Worm (Caenorhabditis elegans) whole organism, L1 larva: Measurements from ENCODE around the gene str-233.

ENCODE experiments used
- efl-1 ChIP-seq, 4 experiments: fragments of 150-350 bp; optimal IDR thresholded peaks in 3 of 4; peaks in 1 of 4; 1 replicate in 1 of 4; 2 replicates in 3 of 4; lab custom pipeline; 2014; ENCODE audit warnings: missing biosample characterization in 2 of 4, missing genetic modification characterization in 2 of 4, missing genetic modification reagents in 2 of 4
- ets-5 ChIP-seq: fragments of 200-800 bp; sonication (Bioruptor generic); IDR thresholded peaks from 2 replicates; pipeline ENCODE4 v1.3.6; 2022; ENCODE audit warnings: missing genetic modification characterization, missing compliant biosample characterization
- fkh-8 ChIP-seq: sonication (generic microtip); optimal IDR thresholded peaks from 2 replicates; lab custom pipeline; 2016; ENCODE audit warnings: mild to moderate bottlenecking, missing genetic modification characterization, missing compliant biosample characterization
- jun-1 ChIP-seq: fragments of 150-350 bp; optimal IDR thresholded peaks from 2 replicates; lab custom pipeline; 2014; ENCODE audit warnings: missing biosample characterization, missing genetic modification reagents, missing genetic modification characterization
- lin-14 ChIP-seq: fragments of 200-800 bp; sonication (Bioruptor generic); optimal IDR thresholded peaks from 2 replicates; lab custom pipeline; 2018; ENCODE audit warnings: mild to moderate bottlenecking, missing genetic modification characterization, moderate library complexity, missing compliant biosample characterization
- lin-35 ChIP-seq, 2 experiments: fragments of 150-350 bp; optimal IDR thresholded peaks; 2 replicates each; lab custom pipeline; 2014; ENCODE audit warnings: missing biosample characterization in 2 of 2, missing genetic modification characterization in 2 of 2, missing genetic modification reagents in 2 of 2
- lsy-2 ChIP-seq, 2 experiments: fragments of 150-350 bp; optimal IDR thresholded peaks; 2 replicates each; lab custom pipeline; 2014; ENCODE audit warnings: missing biosample characterization in 2 of 2, missing genetic modification characterization in 2 of 2
- mep-1 ChIP-seq: fragments of 150-350 bp; optimal IDR thresholded peaks from 2 replicates; lab custom pipeline; 2014; ENCODE audit warnings: missing biosample characterization, missing genetic modification characterization
- nhr-20 ChIP-seq: sonication (generic microtip); optimal IDR thresholded peaks from 2 replicates; lab custom pipeline; 2016; ENCODE audit warnings: mild to moderate bottlenecking, missing genetic modification characterization, missing compliant biosample characterization
- nhr-237 ChIP-seq: fragments of 150-350 bp; optimal IDR thresholded peaks from 2 replicates; lab custom pipeline; 2014; ENCODE audit warnings: missing biosample characterization, missing genetic modification characterization
- nhr-85 ChIP-seq: sonication (generic microtip); peaks from one replicate; lab custom pipeline; 2016; ENCODE audit warnings: missing genetic modification characterization, inconsistent platforms, missing compliant biosample characterization
- sptf-1 ChIP-seq: fragments of 150-350 bp; optimal IDR thresholded peaks from 2 replicates; lab custom pipeline; 2014; ENCODE audit warnings: missing biosample characterization, missing genetic modification characterization
- tlp-1 ChIP-seq: fragments of 150-350 bp; optimal IDR thresholded peaks from 2 replicates; lab custom pipeline; 2014; ENCODE audit warnings: missing biosample characterization, missing genetic modification characterization
- ztf-4 ChIP-seq: fragments of 150-350 bp; optimal IDR thresholded peaks from 2 replicates; lab custom pipeline; 2014; ENCODE audit warnings: missing biosample characterization, missing genetic modification characterization

Gene str-233

DNA sequence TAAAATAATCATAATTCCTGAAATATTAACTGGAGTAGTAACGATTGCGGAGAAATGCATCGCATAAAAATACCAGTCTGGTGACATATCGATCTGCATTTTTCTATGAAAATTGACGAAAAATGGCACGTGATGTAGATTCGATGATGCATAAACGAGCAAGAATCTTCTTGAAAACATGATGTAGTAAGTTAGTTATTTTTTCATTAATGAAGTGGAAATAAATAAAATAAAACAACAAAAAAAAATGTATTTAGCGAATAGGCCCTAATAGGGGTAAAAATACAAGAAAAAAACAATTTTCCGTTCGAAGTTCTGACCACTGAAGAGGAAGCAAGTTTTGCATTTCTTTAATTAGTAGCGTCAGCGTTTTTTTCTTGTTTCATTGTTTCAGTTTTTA is 44.4 kb downstream of the str-233 start, which contains the start of gene sri-2:
TSS of gene sri-2 (minus strand) at position 101 of the 400 bp plus-strand sequence.
- TF ChIP-seq sptf-1 (tag; lab: Kevin White, UChicago) (no peak), fkh-8 (tag; lab: Kevin White, UChicago) (peak; percentile 39), jun-1 (tag; lab: Kevin White, UChicago) (no peak), ztf-4 (tag; lab: Kevin White, UChicago) (no peak), tlp-1 (tag; lab: Kevin White, UChicago) (no peak)
- TF ChIP-seq, all 84 proteins: peak for 1

DNA sequence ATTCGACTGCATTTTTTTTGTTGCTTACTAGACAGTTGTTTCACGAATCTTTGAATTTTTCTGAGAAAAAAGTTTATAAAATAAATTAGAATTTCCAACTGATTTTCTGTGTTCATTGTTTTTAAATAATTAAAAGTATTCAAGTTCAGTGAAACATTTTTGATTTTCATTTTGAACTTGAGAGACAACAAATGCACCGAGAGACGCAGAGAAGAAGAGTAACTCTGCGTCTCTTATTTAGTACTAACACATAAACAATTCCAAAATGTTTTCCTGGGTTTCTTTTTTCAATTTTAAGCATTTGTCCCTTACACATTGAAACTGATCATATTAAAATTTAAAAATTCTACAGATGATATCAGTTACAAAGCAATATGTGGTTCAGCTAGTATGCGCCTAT is 50.0 kb downstream of the str-233 start:
- TF ChIP-seq nhr-85 (tag; lab: Kevin White, UChicago) (peak; percentile 87), ets-5 (GFP tag; lab: Robert Waterston, UW) (no peak), mep-1 (peak; percentile 8), lsy-2 (tag; optimal IDR thresholded peaks at IDR 0.05; lab: Kevin White, UChicago) (peak; percentile 13 to 14), lin-14 (GFP tag; lab: Kevin White, UChicago) (peak; percentile 55), efl-1 (optimal IDR thresholded peaks at IDR 0.05; lab: Kevin White, UChicago) (peak; percentile 35 to 41), efl-1 (GFP tag; optimal IDR thresholded peaks at IDR 0.05 in 1 of 2; lab: Kevin White, UChicago) (peak in 1 of 2 experiments; percentile 82), lin-35 (GFP tag; optimal IDR thresholded peaks at IDR 0.05; lab: Kevin White, UChicago) (no peak), nhr-237 (tag; lab: Kevin White, UChicago) (no peak), nhr-20 (tag; lab: Kevin White, UChicago) (peak; percentile 53)
- TF ChIP-seq, all 84 proteins: peak for 6
